Fruit fly (Drosophila melanogaster): ENCODE data around the gene Droj2.

- no peak for TF ChIP-seq CG13204 (GFP tag; optimal IDR thresholded peaks at IDR 0.05)
- TF ChIP-seq CG9948 (tag; optimal IDR thresholded peaks at IDR 0.05) = no peak
- no peak for TF ChIP-seq EcR (GFP tag; optimal IDR thresholded peaks at IDR 0.05)
- peak; percentile 78 for TF ChIP-seq CG4496 (GFP tag; IDR thresholded peaks at IDR 0.05)
- TF ChIP-seq rn (GFP tag; IDR thresholded peaks at IDR 0.05) = no peak
- peak; percentile 18 for TF ChIP-seq D1 (tag; optimal IDR thresholded peaks at IDR 0.05)
- no peak for TF ChIP-seq CG32121 (GFP tag; IDR thresholded peaks at IDR 0.05)
- TF ChIP-seq fd96Ca (GFP tag; IDR thresholded peaks at IDR 0.05) = no peak
- no peak for TF ChIP-seq CG14655 (GFP tag; optimal IDR thresholded peaks at IDR 0.05)
Measured at dm6 chr3R:13360108-13360507, 21.8 kb upstream of the Droj2 start.

Data from whole organism, pupa.